Worm (Caenorhabditis elegans) whole organism, L2 larva: Measurements from ENCODE around the gene F40F8.11.

Experiments
- C34F6.9 ChIP-seq: fragments of 150-350 bp; optimal IDR thresholded peaks from 2 replicates; lab custom pipeline; 2014; ENCODE audit warnings: missing biosample characterization, missing genetic modification characterization
- F13H6.1 ChIP-seq: sonication (generic microtip); optimal IDR thresholded peaks from 2 replicates; lab custom pipeline; 2016; ENCODE audit warnings: missing genetic modification characterization, missing compliant biosample characterization
- R02D3.7 ChIP-seq: fragments of 150-350 bp; optimal IDR thresholded peaks from 2 replicates; lab custom pipeline; 2014; ENCODE audit warnings: missing biosample characterization, missing genetic modification characterization
- Y55F3AM.14 ChIP-seq: fragments of 200-800 bp; sonication (Bioruptor generic); optimal IDR thresholded peaks from 2 replicates; lab custom pipeline; 2018; ENCODE audit warnings: mild to moderate bottlenecking, missing genetic modification characterization, missing compliant biosample characterization
- ZK546.5 ChIP-seq: sonication (generic microtip); optimal IDR thresholded peaks from 2 replicates; lab custom pipeline; 2017; ENCODE audit warnings: missing biosample characterization, missing genetic modification characterization
- alr-1 ChIP-seq: fragments of 150-350 bp; optimal IDR thresholded peaks from 2 replicates; lab custom pipeline; 2014; ENCODE audit warnings: missing biosample characterization, missing genetic modification characterization
- aly-2 ChIP-seq: fragments of 150-350 bp; optimal IDR thresholded peaks from 2 replicates; lab custom pipeline; 2014; ENCODE audit warnings: missing biosample characterization, missing genetic modification characterization
- blmp-1 ChIP-seq: sonication (generic microtip); optimal IDR thresholded peaks from 2 replicates; lab custom pipeline; 2017; ENCODE audit warnings: missing genetic modification characterization, mild to moderate bottlenecking, missing compliant biosample characterization, antibody characterized with exemption, moderate library complexity; ENCODE audit not compliant: insufficient read depth
- crh-2 ChIP-seq: sonication (generic microtip); optimal IDR thresholded peaks from 2 replicates; lab custom pipeline; 2017; ENCODE audit warnings: missing biosample characterization, missing genetic modification characterization
- dmd-4 ChIP-seq: sonication (generic microtip); optimal IDR thresholded peaks from 2 replicates; lab custom pipeline; 2017; ENCODE audit warnings: missing biosample characterization, missing genetic modification characterization
- egl-27 ChIP-seq: sonication (generic microtip); optimal IDR thresholded peaks from 3 replicates; lab custom pipeline; 2017; ENCODE audit warnings: missing biosample characterization, missing genetic modification reagents, missing genetic modification characterization
- elt-3 ChIP-seq: sonication (generic microtip); optimal IDR thresholded peaks from 2 replicates; lab custom pipeline; 2017; ENCODE audit warnings: missing biosample characterization, missing genetic modification characterization
- fos-1 ChIP-seq: fragments of 150-350 bp; optimal IDR thresholded peaks from 2 replicates; lab custom pipeline; 2014; ENCODE audit warnings: missing biosample characterization, missing genetic modification characterization
- gmeb-1 ChIP-seq: fragments of 150-350 bp; optimal IDR thresholded peaks from 2 replicates; lab custom pipeline; 2014; ENCODE audit warnings: missing biosample characterization, missing genetic modification characterization
- lin-11 ChIP-seq: fragments of 150-350 bp; sonication (generic microtip); optimal IDR thresholded peaks from 2 replicates; lab custom pipeline; 2014; ENCODE audit warnings: missing biosample characterization, missing genetic modification characterization, inconsistent platforms, mixed read lengths
- lin-13 ChIP-seq: fragments of 150-350 bp; optimal IDR thresholded peaks from 2 replicates; lab custom pipeline; 2014; ENCODE audit warnings: missing biosample characterization, missing genetic modification reagents, missing genetic modification characterization
- lin-39 ChIP-seq: fragments of 150-350 bp; optimal IDR thresholded peaks from 2 replicates; lab custom pipeline; 2014; ENCODE audit warnings: missing biosample characterization, missing genetic modification reagents, missing genetic modification characterization
- lsy-2 ChIP-seq, 2 experiments: fragments of 150-350 bp in 1 of 2; sonication (generic microtip) in 1 of 2; optimal IDR thresholded peaks; 2 replicates each; lab custom pipeline; 2014 to 2017; ENCODE audit warnings: missing biosample characterization in 2 of 2, missing genetic modification characterization in 2 of 2
- mdl-1 ChIP-seq, 2 experiments: fragments of 150-350 bp in 1 of 2; sonication (generic microtip) in 1 of 2; optimal IDR thresholded peaks; 2 replicates each; lab custom pipeline; 2017; ENCODE audit warnings: missing biosample characterization in 2 of 2, missing genetic modification characterization in 2 of 2
- nhr-10 ChIP-seq: sonication (generic microtip); optimal IDR thresholded peaks from 2 replicates; lab custom pipeline; 2017; ENCODE audit warnings: missing biosample characterization, missing genetic modification characterization
- nhr-129 ChIP-seq: fragments of 150-350 bp; optimal IDR thresholded peaks from 2 replicates; lab custom pipeline; 2014; ENCODE audit warnings: missing biosample characterization, missing genetic modification characterization
- nhr-21 ChIP-seq: fragments of 150-350 bp; optimal IDR thresholded peaks from 2 replicates; lab custom pipeline; 2014; ENCODE audit warnings: missing biosample characterization, missing genetic modification characterization
- nhr-23 ChIP-seq: fragments of 150-350 bp; optimal IDR thresholded peaks from 2 replicates; lab custom pipeline; 2014; ENCODE audit warnings: missing biosample characterization, missing genetic modification reagents, missing genetic modification characterization
- nhr-237 ChIP-seq: fragments of 150-350 bp; optimal IDR thresholded peaks from 2 replicates; lab custom pipeline; 2014; ENCODE audit warnings: missing biosample characterization, missing genetic modification characterization
- nhr-25 ChIP-seq: fragments of 150-350 bp; sonication (generic microtip); optimal IDR thresholded peaks from 3 replicates; lab custom pipeline; 2014; ENCODE audit warnings: missing biosample characterization, missing genetic modification characterization
- nhr-77 ChIP-seq: fragments of 150-350 bp; optimal IDR thresholded peaks from 2 replicates; lab custom pipeline; 2014; ENCODE audit warnings: missing biosample characterization, missing genetic modification characterization
- peb-1 ChIP-seq: fragments of 150-350 bp; optimal IDR thresholded peaks from 2 replicates; lab custom pipeline; 2014; ENCODE audit warnings: missing biosample characterization, missing genetic modification characterization
- sem-4 ChIP-seq: fragments of 150-350 bp; optimal IDR thresholded peaks from 2 replicates; lab custom pipeline; 2014; ENCODE audit warnings: missing biosample characterization, missing genetic modification reagents, missing genetic modification characterization
- skn-1 ChIP-seq: sonication (generic microtip); optimal IDR thresholded peaks from 2 replicates; lab custom pipeline; 2017; ENCODE audit warnings: missing biosample characterization, missing genetic modification characterization
- sma-3 ChIP-seq: sonication (generic microtip); optimal IDR thresholded peaks from 2 replicates; lab custom pipeline; 2016; ENCODE audit warnings: missing genetic modification reagents, missing genetic modification characterization, missing compliant biosample characterization
- sma-9 ChIP-seq, 2 experiments: fragments of 150-350 bp in 1 of 2; sonication (generic microtip) in 1 of 2; optimal IDR thresholded peaks; 2 replicates each; lab custom pipeline; 2014 to 2016; ENCODE audit warnings: missing genetic modification characterization in 2 of 2, mild to moderate bottlenecking in 1 of 2, missing biosample characterization in 1 of 2, missing compliant biosample characterization in 1 of 2, missing genetic modification reagents in 1 of 2, moderate library complexity in 1 of 2
- snpc-4 ChIP-seq: fragments of 150-350 bp; optimal IDR thresholded peaks from 2 replicates; lab custom pipeline; 2014; ENCODE audit warnings: missing biosample characterization, missing genetic modification characterization
- unc-39 ChIP-seq: fragments of 150-350 bp; optimal IDR thresholded peaks from 2 replicates; lab custom pipeline; 2014; ENCODE audit warnings: missing biosample characterization, missing genetic modification characterization
- unc-55 ChIP-seq: fragments of 150-350 bp; sonication (generic microtip); optimal IDR thresholded peaks from 3 replicates; lab custom pipeline; 2014; ENCODE audit warnings: missing biosample characterization, missing genetic modification reagents, missing genetic modification characterization
- unc-62 ChIP-seq: fragments of 150-350 bp; optimal IDR thresholded peaks from 2 replicates; lab custom pipeline; 2014; ENCODE audit warnings: missing biosample characterization, missing genetic modification reagents, missing genetic modification characterization
- zag-1 ChIP-seq: fragments of 150-350 bp; optimal IDR thresholded peaks from 2 replicates; lab custom pipeline; 2014; ENCODE audit warnings: missing biosample characterization, missing genetic modification characterization
- ztf-1 ChIP-seq: fragments of 200-800 bp; sonication (Bioruptor generic); conservative IDR thresholded peaks from 2 replicates; pipeline ENCODE4 v1.3.6; 2022; ENCODE audit warnings: missing genetic modification characterization, missing compliant biosample characterization

Gene F40F8.11

ce11 chrII:11096233-11096632, 36.2 kb downstream of the F40F8.11 start, which contains the start of gene nbs-1:
TSS of gene nbs-1 (minus strand) at chrII:11096478.
- TF ChIP-seq gmeb-1 (tag; lab: Kevin White, UChicago) (no peak), R02D3.7 (tag; lab: Kevin White, UChicago) (no peak), ztf-1 (GFP tag; lab: Robert Waterston, UW) (no peak), peb-1 (no peak), snpc-4 (no peak), nhr-77 (tag; lab: Kevin White, UChicago) (no peak), unc-55 (no peak), nhr-25 (no peak), F13H6.1 (no peak), nhr-21 (tag; lab: Kevin White, UChicago) (no peak), zag-1 (tag; lab: Kevin White, UChicago) (no peak), nhr-237 (no peak), elt-3 (no peak), nhr-23 (tag; lab: Kevin White, UChicago) (no peak), Y55F3AM.14 (GFP tag; lab: Kevin White, UChicago) (no peak), egl-27 (tag; lab: Kevin White, UChicago) (no peak), mdl-1 (tag; optimal IDR thresholded peaks at IDR 0.05; lab: Kevin White, UChicago) (no peak), fos-1 (tag; lab: Kevin White, UChicago) (no peak), unc-39 (no peak), nhr-129 (tag; lab: Kevin White, UChicago) (no peak)
- TF ChIP-seq, all 48 proteins: peak for 0

- TF ChIP-seq gmeb-1 (tag; lab: Kevin White, UChicago) (no peak), alr-1 (no peak)
Observed at ce11 chrII:11094431-11094830, 38.0 kb downstream of the F40F8.11 start.

ce11 chrII:11092413-11092812, 40.0 kb downstream of the F40F8.11 start, which contains the start of gene rpl-42:
TSS of gene rpl-42 (plus strand) at chrII:11092713.
- no peak for TF ChIP-seq lin-13
- no peak for TF ChIP-seq crh-2
- no peak for TF ChIP-seq ztf-1 (GFP tag; lab: Robert Waterston, UW)
- no peak for TF ChIP-seq unc-62 (GFP tag; lab: Kevin White, UChicago)
- no peak for TF ChIP-seq blmp-1 (tag; lab: Kevin White, UChicago)
- TF ChIP-seq dmd-4 (tag; lab: Kevin White, UChicago), result no peak
- no peak for TF ChIP-seq egl-27 (tag; lab: Kevin White, UChicago)
- TF ChIP-seq sma-3, result no peak
- no peak for TF ChIP-seq sma-9 (GFP tag; optimal IDR thresholded peaks at IDR 0.05; lab: Kevin White, UChicago)
- TF ChIP-seq sma-9 (tag; optimal IDR thresholded peaks at IDR 0.05; lab: Kevin White, UChicago), result no peak
- no peak for TF ChIP-seq alr-1
- no peak for TF ChIP-seq lsy-2 (tag; optimal IDR thresholded peaks at IDR 0.05; lab: Kevin White, UChicago)
- TF ChIP-seq unc-39, result no peak
- no peak for TF ChIP-seq C34F6.9 (tag; lab: Kevin White, UChicago)
- no peak for TF ChIP-seq lin-39
- TF ChIP-seq nhr-237, result no peak
- no peak for TF ChIP-seq peb-1

ce11 chrII:11091577-11091976, 40.8 kb downstream of the F40F8.11 start:
- TF ChIP-seq lsy-2 (tag; optimal IDR thresholded peaks at IDR 0.05; lab: Kevin White, UChicago) (no peak), nhr-129 (tag; lab: Kevin White, UChicago) (no peak), ZK546.5 (tag; lab: Kevin White, UChicago) (no peak), skn-1 (tag; lab: Kevin White, UChicago) (no peak), nhr-23 (tag; lab: Kevin White, UChicago) (no peak), aly-2 (tag; lab: Kevin White, UChicago) (no peak), sem-4 (no peak), nhr-10 (tag; lab: Kevin White, UChicago) (no peak), ztf-1 (GFP tag; lab: Robert Waterston, UW) (no peak), lin-11 (tag; lab: Kevin White, UChicago) (no peak)
